Worm (Caenorhabditis elegans) whole organism, L1 larva: ENCODE measurements around the gene C16D9.1.
A peak's percentile ranks its signal among the peaks of the same experiment; 100 is the strongest.

Experiments
- C34B4.2 ChIP-seq: sonication (generic microtip); optimal IDR thresholded peaks from 2 replicates; lab custom pipeline; 2017; ENCODE audit warnings: mild to moderate bottlenecking, missing genetic modification characterization, missing compliant biosample characterization
- Y116A8C.19 ChIP-seq: sonication (generic microtip); optimal IDR thresholded peaks from 2 replicates; lab custom pipeline; 2016; ENCODE audit warnings: missing compliant biosample characterization, missing genetic modification characterization, borderline replicate concordance
- alr-1 ChIP-seq: fragments of 200-800 bp; sonication (Bioruptor generic); optimal IDR thresholded peaks from 2 replicates; lab custom pipeline; 2018; ENCODE audit warnings: borderline replicate concordance, mild to moderate bottlenecking, missing genetic modification characterization, missing compliant biosample characterization
- ama-1 ChIP-seq: fragments of 150-350 bp; optimal IDR thresholded peaks from 2 replicates; lab custom pipeline; 2014
- blmp-1 ChIP-seq: fragments of 150-350 bp; optimal IDR thresholded peaks from 2 replicates; lab custom pipeline; 2014; ENCODE audit warnings: missing biosample characterization, missing genetic modification characterization
- ceh-63 ChIP-seq: fragments of 200-800 bp; sonication (Bioruptor generic); optimal IDR thresholded peaks from 2 replicates; lab custom pipeline; 2018; ENCODE audit warnings: mild to moderate bottlenecking, missing genetic modification characterization, missing compliant biosample characterization
- ceh-8 ChIP-seq: fragments of 200-800 bp; sonication (Bioruptor generic); optimal IDR thresholded peaks from 2 replicates; lab custom pipeline; 2018; ENCODE audit warnings: mild to moderate bottlenecking, missing genetic modification characterization, moderate library complexity, missing compliant biosample characterization
- ceh-82 ChIP-seq, 3 experiments: fragments of 150-350 bp in 1 of 3; sonication (generic microtip) in 2 of 3; optimal IDR thresholded peaks; 2 replicates each; lab custom pipeline; 2014 to 2017; ENCODE audit warnings: missing biosample characterization in 3 of 3, missing genetic modification characterization in 3 of 3
- ceh-88 ChIP-seq: fragments of 200-800 bp; sonication (Bioruptor generic); IDR thresholded peaks from 2 replicates; pipeline ENCODE4 v1.3.6; 2022; ENCODE audit warnings: missing genetic modification characterization, missing compliant biosample characterization
- ceh-90 ChIP-seq: sonication (generic microtip); optimal IDR thresholded peaks from 2 replicates; lab custom pipeline; 2016; ENCODE audit warnings: missing genetic modification characterization, missing compliant biosample characterization
- ces-1 ChIP-seq: fragments of 150-350 bp; optimal IDR thresholded peaks from 2 replicates; lab custom pipeline; 2014; ENCODE audit warnings: missing biosample characterization, missing genetic modification reagents, missing genetic modification characterization
- efl-1 ChIP-seq, 4 experiments: fragments of 150-350 bp; optimal IDR thresholded peaks in 3 of 4; peaks in 1 of 4; 1 replicate in 1 of 4; 2 replicates in 3 of 4; lab custom pipeline; 2014; ENCODE audit warnings: missing biosample characterization in 2 of 4, missing genetic modification characterization in 2 of 4, missing genetic modification reagents in 2 of 4
- efl-3 ChIP-seq: fragments of 200-800 bp; sonication (Bioruptor generic); optimal IDR thresholded peaks from 2 replicates; lab custom pipeline; 2018; ENCODE audit warnings: mild to moderate bottlenecking, missing genetic modification characterization, missing compliant biosample characterization
- elt-3 ChIP-seq, 6 experiments: fragments of 150-350 bp in 1 of 6; sonication (generic microtip); optimal IDR thresholded peaks; 2 replicates each; lab custom pipeline; 2017 to 2018; ENCODE audit warnings: missing biosample characterization in 6 of 6, missing genetic modification characterization in 6 of 6, inconsistent platforms in 1 of 6
- fkh-10 ChIP-seq: sonication (generic microtip); optimal IDR thresholded peaks from 2 replicates; lab custom pipeline; 2017; ENCODE audit warnings: missing biosample characterization, missing genetic modification reagents, missing genetic modification characterization
- hlh-17 ChIP-seq: fragments of 200-800 bp; sonication (Bioruptor generic); optimal IDR thresholded peaks from 2 replicates; lab custom pipeline; 2018; ENCODE audit warnings: missing genetic modification characterization, mild to moderate bottlenecking, missing compliant biosample characterization, moderate library complexity, borderline replicate concordance
- hlh-4 ChIP-seq: sonication (generic microtip); optimal IDR thresholded peaks from 2 replicates; lab custom pipeline; 2016; ENCODE audit warnings: mild to moderate bottlenecking, missing genetic modification characterization, missing compliant biosample characterization
- jun-1 ChIP-seq: fragments of 150-350 bp; optimal IDR thresholded peaks from 2 replicates; lab custom pipeline; 2014; ENCODE audit warnings: missing biosample characterization, missing genetic modification reagents, missing genetic modification characterization
- lin-14 ChIP-seq: fragments of 200-800 bp; sonication (Bioruptor generic); optimal IDR thresholded peaks from 2 replicates; lab custom pipeline; 2018; ENCODE audit warnings: mild to moderate bottlenecking, missing genetic modification characterization, moderate library complexity, missing compliant biosample characterization
- lin-15B ChIP-seq: fragments of 150-350 bp; sonication (generic microtip); optimal IDR thresholded peaks from 3 replicates; lab custom pipeline; 2014; ENCODE audit warnings: missing biosample characterization, missing genetic modification characterization
- lir-3 ChIP-seq: sonication (generic microtip); optimal IDR thresholded peaks from 2 replicates; lab custom pipeline; 2016; ENCODE audit warnings: mild to moderate bottlenecking, missing genetic modification characterization, moderate library complexity, missing compliant biosample characterization; ENCODE audit not compliant: poor library complexity
- lsy-2 ChIP-seq, 2 experiments: fragments of 150-350 bp; optimal IDR thresholded peaks; 2 replicates each; lab custom pipeline; 2014; ENCODE audit warnings: missing biosample characterization in 2 of 2, missing genetic modification characterization in 2 of 2
- mab-9 ChIP-seq: fragments of 200-800 bp; sonication (Bioruptor generic); IDR thresholded peaks from 2 replicates; pipeline ENCODE4 v1.3.6; 2022; ENCODE audit warnings: missing genetic modification reagents, missing genetic modification characterization, missing compliant biosample characterization
- mef-2 ChIP-seq: fragments of 150-350 bp; optimal IDR thresholded peaks from 2 replicates; lab custom pipeline; 2014; ENCODE audit warnings: missing biosample characterization, missing genetic modification characterization
- nhr-11 ChIP-seq: fragments of 150-350 bp; optimal IDR thresholded peaks from 2 replicates; lab custom pipeline; 2014; ENCODE audit warnings: missing biosample characterization, missing genetic modification characterization
- nhr-12 ChIP-seq: sonication (generic microtip); optimal IDR thresholded peaks from 2 replicates; lab custom pipeline; 2017; ENCODE audit warnings: missing biosample characterization, missing genetic modification characterization
- nhr-237 ChIP-seq: fragments of 150-350 bp; optimal IDR thresholded peaks from 2 replicates; lab custom pipeline; 2014; ENCODE audit warnings: missing biosample characterization, missing genetic modification characterization
- nhr-28 ChIP-seq: fragments of 150-350 bp; optimal IDR thresholded peaks from 2 replicates; lab custom pipeline; 2014; ENCODE audit warnings: missing biosample characterization, missing genetic modification characterization
- nhr-47 ChIP-seq: sonication (generic microtip); optimal IDR thresholded peaks from 2 replicates; lab custom pipeline; 2016; ENCODE audit warnings: mild to moderate bottlenecking, missing genetic modification characterization, moderate library complexity, missing compliant biosample characterization
- nhr-76 ChIP-seq: sonication (generic microtip); optimal IDR thresholded peaks from 2 replicates; lab custom pipeline; 2017; ENCODE audit warnings: missing biosample characterization, missing genetic modification characterization
- nhr-84 ChIP-seq: sonication (generic microtip); optimal IDR thresholded peaks from 2 replicates; lab custom pipeline; 2017; ENCODE audit warnings: missing biosample characterization, missing genetic modification characterization
- snpc-4 ChIP-seq: fragments of 150-350 bp; optimal IDR thresholded peaks from 2 replicates; lab custom pipeline; 2014; ENCODE audit warnings: missing biosample characterization, missing genetic modification characterization
- snu-23 ChIP-seq: sonication (generic microtip); optimal IDR thresholded peaks from 2 replicates; lab custom pipeline; 2016; ENCODE audit warnings: missing genetic modification characterization, missing compliant biosample characterization
- sox-4 ChIP-seq: sonication (generic microtip); optimal IDR thresholded peaks from 2 replicates; lab custom pipeline; 2016; ENCODE audit warnings: missing genetic modification characterization, missing compliant biosample characterization
- sup-37 ChIP-seq: fragments of 200-800 bp; sonication (Bioruptor generic); optimal IDR thresholded peaks from 2 replicates; lab custom pipeline; 2018; ENCODE audit warnings: mild to moderate bottlenecking, missing genetic modification characterization, missing compliant biosample characterization
- swsn-7 ChIP-seq: sonication (generic microtip); optimal IDR thresholded peaks from 2 replicates; lab custom pipeline; 2016; ENCODE audit warnings: missing genetic modification characterization, missing compliant biosample characterization
- tbx-2 ChIP-seq: sonication (generic microtip); optimal IDR thresholded peaks from 2 replicates; lab custom pipeline; 2016; ENCODE audit warnings: missing genetic modification characterization, missing compliant biosample characterization
- unc-62 ChIP-seq: fragments of 150-350 bp; optimal IDR thresholded peaks from 2 replicates; lab custom pipeline; 2014; ENCODE audit warnings: missing biosample characterization, missing genetic modification reagents, missing genetic modification characterization
- vab-15 ChIP-seq: sonication (generic microtip); optimal IDR thresholded peaks from 2 replicates; lab custom pipeline; 2017; ENCODE audit warnings: missing genotype, mild to moderate bottlenecking, missing genetic modification characterization, missing compliant biosample characterization
- xbp-1 ChIP-seq: sonication (generic microtip); optimal IDR thresholded peaks from 2 replicates; lab custom pipeline; 2016; ENCODE audit warnings: missing genetic modification characterization, missing compliant biosample characterization
- zip-4 ChIP-seq: fragments of 200-800 bp; sonication (Bioruptor generic); optimal IDR thresholded peaks from 2 replicates; lab custom pipeline; 2018; ENCODE audit warnings: mild to moderate bottlenecking, missing genetic modification characterization, moderate library complexity, missing compliant biosample characterization

C16D9.1 gene

ce11 chrV:8253946-8254345 is 5.2 kb upstream of the C16D9.1 start:
- TF ChIP-seq lin-14 (GFP tag; lab: Kevin White, UChicago) (peak; percentile 18), efl-1 (optimal IDR thresholded peaks at IDR 0.05; lab: Kevin White, UChicago) (no peak), efl-1 (GFP tag; optimal IDR thresholded peaks at IDR 0.05 in 1 of 2; lab: Kevin White, UChicago) (peak in 1 of 2 experiments; percentile 41), mab-9 (GFP tag; lab: Robert Waterston, UW) (no peak)

ce11 chrV:8254973-8255372 is 4.1 kb upstream of the C16D9.1 start:
- TF ChIP-seq xbp-1 (tag; lab: Kevin White, UChicago), result no peak
- TF ChIP-seq blmp-1 (tag; lab: Kevin White, UChicago), result peak; percentile 68
- peak; percentile 6 for TF ChIP-seq lin-14 (GFP tag; lab: Kevin White, UChicago)
- TF ChIP-seq hlh-17 (GFP tag; lab: Kevin White, UChicago), result no peak

- TF ChIP-seq Y116A8C.19 (tag; lab: Kevin White, UChicago) (no peak), lin-14 (GFP tag; lab: Kevin White, UChicago) (peak; percentile 13), ces-1 (no peak), fkh-10 (GFP tag; lab: Kevin White, UChicago) (no peak), hlh-17 (GFP tag; lab: Kevin White, UChicago) (no peak)
Observed at ce11 chrV:8262212-8262611, 3.1 kb downstream of the C16D9.1 start.

ce11 chrV:8263466-8263865 is 4.3 kb downstream of the C16D9.1 start, which contains the start of gene C16D9.8:
Gene C16D9.8, minus strand, starts transcription at chrV:8263566.
- TF ChIP-seq zip-4, result no peak
- no peak for TF ChIP-seq xbp-1 (tag; lab: Kevin White, UChicago)
- TF ChIP-seq sox-4 (tag; lab: Kevin White, UChicago), result no peak
- peak; percentile 56 for TF ChIP-seq hlh-4 (tag; lab: Kevin White, UChicago)

ce11 chrV:8263941-8264340 is 4.8 kb downstream of the C16D9.1 start, which contains the start of gene C16D9.9:
Gene C16D9.9, plus strand, starts transcription at chrV:8264241.
- TF ChIP-seq ceh-8 (GFP tag; lab: Kevin White, UChicago) (no peak), lin-15B (tag; lab: Kevin White, UChicago) (no peak), blmp-1 (tag; lab: Kevin White, UChicago) (no peak), nhr-237 (tag; lab: Kevin White, UChicago) (no peak), snpc-4 (no peak), swsn-7 (no peak), unc-62 (no peak), alr-1 (no peak), tbx-2 (tag; lab: Kevin White, UChicago) (no peak), lin-14 (GFP tag; lab: Kevin White, UChicago) (no peak), C34B4.2 (tag; lab: Kevin White, UChicago) (no peak), sup-37 (GFP tag; lab: Kevin White, UChicago) (no peak), ceh-63 (GFP tag; lab: Kevin White, UChicago) (no peak), nhr-12 (tag; lab: Kevin White, UChicago) (no peak), sox-4 (tag; lab: Kevin White, UChicago) (no peak), vab-15 (no peak), lir-3 (tag; lab: Kevin White, UChicago) (no peak)

- TF ChIP-seq ama-1 (no peak), mef-2 (no peak), lsy-2 (tag; optimal IDR thresholded peaks at IDR 0.05; lab: Kevin White, UChicago) (no peak), ceh-90 (no peak), nhr-47 (tag; lab: Kevin White, UChicago) (no peak), efl-3 (GFP tag; lab: Kevin White, UChicago) (no peak), nhr-84 (tag; lab: Kevin White, UChicago) (no peak), nhr-28 (tag; lab: Kevin White, UChicago) (no peak), nhr-11 (tag; lab: Kevin White, UChicago) (no peak), ceh-82 (tag; optimal IDR thresholded peaks at IDR 0.05; lab: Kevin White, UChicago) (no peak), nhr-76 (tag; lab: Kevin White, UChicago) (no peak), efl-1 (optimal IDR thresholded peaks at IDR 0.05; lab: Kevin White, UChicago) (no peak), efl-1 (GFP tag; optimal IDR thresholded peaks at IDR 0.05 in 1 of 2; lab: Kevin White, UChicago) (no peak), Y116A8C.19 (tag; lab: Kevin White, UChicago) (no peak), snu-23 (GFP tag; lab: Kevin White, UChicago) (no peak), jun-1 (tag; lab: Kevin White, UChicago) (no peak), ceh-88 (GFP tag; lab: Robert Waterston, UW) (no peak), elt-3 (tag; optimal IDR thresholded peaks at IDR 0.05; lab: Kevin White, UChicago) (no peak)
Observed at ce11 chrV:8266232-8266631, 7.1 kb downstream of the C16D9.1 start, which contains the start of gene F21F8.5. Gene F21F8.5, minus strand, starts transcription at chrV:8266332.
